Worm (Caenorhabditis elegans): Measurements from ENCODE around the gene F10E9.2.

Gene F10E9.2

ce11 chrIII:8307356-8307755 lies 5.1 kb upstream of the F10E9.2 start, which contains the start of the genes F10E9.7 and F10E9.5 (continued):
- TF ChIP-seq zip-11 (GFP tag; IDR thresholded peaks at IDR 0.05) = no peak
- TF ChIP-seq aha-1 (tag) = no peak
- TF ChIP-seq T26A8.4 (GFP tag; IDR thresholded peaks at IDR 0.05) = no peak; the same call in 1 of the 2 replicates

- TF ChIP-seq lim-7 (GFP tag; IDR thresholded peaks at IDR 0.05) (no peak), lin-29 (GFP tag; IDR thresholded peaks at IDR 0.05) (no peak), duxl-1 (tag; optimal IDR thresholded peaks at IDR 0.05; ENCODE audit: poor library complexity) (no peak), nhr-76 (tag; optimal IDR thresholded peaks at IDR 0.05) (no peak), jun-1 (tag; optimal IDR thresholded peaks at IDR 0.05) (no peak), ceh-82 (tag; optimal IDR thresholded peaks at IDR 0.05) (no peak), zip-11 (GFP tag; IDR thresholded peaks at IDR 0.05) (no peak), pqm-1 (tag; optimal IDR thresholded peaks at IDR 0.05) (no peak), vab-7 (GFP tag; IDR thresholded peaks at IDR 0.05) (no peak), ZK546.5 (tag; optimal IDR thresholded peaks at IDR 0.05) (no peak), lin-39 (tag; optimal IDR thresholded peaks at IDR 0.05) (no peak), ces-1 (GFP tag; optimal IDR thresholded peaks at IDR 0.05) (no peak)
Measured at ce11 chrIII:8308238-8308637, 4.3 kb upstream of the F10E9.2 start, which contains the start of gene F10E9.4. F10E9.4 (plus strand) TSS chrIII:8308538.

- TF ChIP-seq ZK337.2 (GFP tag; IDR thresholded peaks at IDR 0.05) (no peak), ama-1 (optimal IDR thresholded peaks at IDR 0.05) (peak; percentile 32), lsy-2 (tag; optimal IDR thresholded peaks at IDR 0.05) (peak in 1 of 2 experiments; percentile 96), T20F7.1 (GFP tag; optimal IDR thresholded peaks at IDR 0.05) (peak; percentile 13), zfp-2 (tag; optimal IDR thresholded peaks at IDR 0.05) (no peak), unc-62 (GFP tag; optimal IDR thresholded peaks at IDR 0.05 in 1 of 2) (peak in 1 of 2 experiments; percentile 93), unc-62 (tag; optimal IDR thresholded peaks at IDR 0.05) (no peak), lin-1 (GFP tag; IDR thresholded peaks at IDR 0.05) (no peak), daf-16 (GFP tag; optimal IDR thresholded peaks at IDR 0.05) (no peak), daf-16 (tag; optimal IDR thresholded peaks at IDR 0.05) (peak; percentile 12), arid-1 (GFP tag; conservative IDR thresholded peaks at IDR 0.05) (no peak), mes-2 (tag; optimal IDR thresholded peaks at IDR 0.05; ENCODE audit: poor library complexity, severe bottlenecking) (peak; percentile 72), D1046.2 (GFP tag; IDR thresholded peaks at IDR 0.05) (no peak), aha-1 (tag) (peak; percentile 68), F44E2.7 (GFP tag; IDR thresholded peaks at IDR 0.05) (no peak), tra-1 (GFP tag; IDR thresholded peaks at IDR 0.05) (no peak), dpl-1 (GFP tag; optimal IDR thresholded peaks at IDR 0.05) (peak; percentile 38), hif-1 (tag; optimal IDR thresholded peaks at IDR 0.05) (no peak), nhr-48 (tag; optimal IDR thresholded peaks at IDR 0.05) (no peak), nhr-77 (tag; optimal IDR thresholded peaks at IDR 0.05) (no peak), spr-1 (tag; optimal IDR thresholded peaks at IDR 0.05) (no peak), R02D3.7 (tag; optimal IDR thresholded peaks at IDR 0.05) (no peak)
Measured at ce11 chrIII:8310239-8311057, 2.0 kb upstream of the F10E9.2 start, which contains the start of gene F10E9.3. F10E9.3 (plus strand) TSS chrIII:8311007.

ce11 chrIII:8318488-8318887 lies 6.0 kb downstream of the F10E9.2 start, which contains the start of gene sas-4:
sas-4 (minus strand) TSS chrIII:8318588.
- TF ChIP-seq nhr-41 (GFP tag; IDR thresholded peaks at IDR 0.05) = no peak
- TF ChIP-seq hif-1 (tag; optimal IDR thresholded peaks at IDR 0.05) = no peak
- no peak for TF ChIP-seq zip-11 (GFP tag; IDR thresholded peaks at IDR 0.05)
- no peak for TF ChIP-seq nhr-10 (tag; optimal IDR thresholded peaks at IDR 0.05)
- TF ChIP-seq lin-15B (tag; optimal IDR thresholded peaks at IDR 0.05) = no peak
- TF ChIP-seq nhr-28 (tag; optimal IDR thresholded peaks at IDR 0.05) = no peak
- no peak for TF ChIP-seq dmd-9 (GFP tag; IDR thresholded peaks at IDR 0.05)
- TF ChIP-seq ZK337.2 (GFP tag; IDR thresholded peaks at IDR 0.05) = no peak
- TF ChIP-seq ceh-82 (tag; optimal IDR thresholded peaks at IDR 0.05) = no peak
- no peak for TF ChIP-seq lin-1 (GFP tag; IDR thresholded peaks at IDR 0.05)
- TF ChIP-seq nhr-77 (tag; optimal IDR thresholded peaks at IDR 0.05) = no peak
- no peak for TF ChIP-seq nhr-237 (tag; optimal IDR thresholded peaks at IDR 0.05)
- TF ChIP-seq gei-8 (GFP tag; optimal IDR thresholded peaks at IDR 0.05) = no peak
- no peak for TF ChIP-seq daf-16 (GFP tag; optimal IDR thresholded peaks at IDR 0.05)
- TF ChIP-seq daf-16 (tag; optimal IDR thresholded peaks at IDR 0.05) = no peak
- TF ChIP-seq dmd-6 (GFP tag; IDR thresholded peaks at IDR 0.05) = no peak
- no peak for TF ChIP-seq nhr-42 (GFP tag; IDR thresholded peaks at IDR 0.05)
- no peak for TF ChIP-seq daf-12 (tag; optimal IDR thresholded peaks at IDR 0.05)
- TF ChIP-seq lir-3 (tag; optimal IDR thresholded peaks at IDR 0.05) = no peak
- no peak for TF ChIP-seq madf-5 (GFP tag; IDR thresholded peaks at IDR 0.05)

Measured in whole organism, L4 larva.